Fruit fly (Drosophila melanogaster) whole organism, larva: ENCODE results near the gene msd5.
A peak's percentile ranks its signal among the peaks of the same experiment; 100 is the strongest.

Source experiments
- noc ChIP-seq: fragments of 200-800 bp; sonication (Bioruptor generic); optimal IDR thresholded peaks from 3 replicates; lab custom pipeline; 2019; ENCODE audit warnings: missing biosample characterization, mild to moderate bottlenecking, missing genetic modification characterization, moderate library complexity

The msd5 gene

dm6 chr3L:1349942-1350923, 17.3 kb upstream of the msd5 start:
- peak; percentile 21 for TF ChIP-seq noc (tag; lab: Kevin White, UChicago)

DNA sequence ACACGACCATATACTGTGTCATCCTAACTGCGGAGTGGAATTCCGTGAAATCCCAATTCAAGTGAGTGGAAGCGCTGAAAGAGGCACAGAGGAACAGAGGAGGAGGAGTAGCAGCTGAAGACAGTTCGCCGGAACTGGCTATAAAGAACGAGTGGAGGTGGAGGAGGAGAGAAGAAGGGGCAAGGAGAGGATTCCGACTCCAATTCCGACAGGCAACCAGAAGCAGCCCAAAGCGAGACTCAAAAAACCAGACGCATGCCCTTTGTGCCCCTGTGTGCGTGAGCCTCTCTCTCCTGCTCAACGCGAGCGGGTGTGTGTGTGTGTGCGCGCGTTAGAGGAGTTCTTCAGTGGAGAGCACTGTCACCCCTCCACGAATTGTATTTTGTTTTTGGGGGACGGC, 16.5 kb upstream of the msd5 start:
- no peak for TF ChIP-seq noc (tag; lab: Kevin White, UChicago)

- TF ChIP-seq noc (tag; lab: Kevin White, UChicago), result no peak
Measured at dm6 chr3L:1348935-1349334, 16.0 kb upstream of the msd5 start.

DNA sequence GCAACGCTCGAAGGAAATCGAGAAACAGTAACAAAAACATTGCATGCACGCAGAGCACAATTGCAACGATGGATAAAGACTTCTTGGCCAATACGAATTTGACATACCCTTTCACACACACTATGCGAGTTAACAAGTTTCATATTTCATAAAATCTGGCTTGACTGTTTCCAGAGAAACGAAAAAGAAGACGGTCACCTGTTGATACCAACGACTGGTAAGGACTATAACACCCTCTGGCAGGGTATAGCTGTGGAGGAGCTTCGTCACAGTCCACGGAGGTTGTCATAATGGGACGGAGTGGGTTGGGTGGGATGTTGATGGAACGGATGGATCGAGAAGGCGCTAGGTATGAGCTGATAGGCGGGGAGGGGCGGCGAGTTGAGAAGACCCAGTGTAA, 15.3 kb upstream of the msd5 start:
- no peak for TF ChIP-seq noc (tag; lab: Kevin White, UChicago)

DNA sequence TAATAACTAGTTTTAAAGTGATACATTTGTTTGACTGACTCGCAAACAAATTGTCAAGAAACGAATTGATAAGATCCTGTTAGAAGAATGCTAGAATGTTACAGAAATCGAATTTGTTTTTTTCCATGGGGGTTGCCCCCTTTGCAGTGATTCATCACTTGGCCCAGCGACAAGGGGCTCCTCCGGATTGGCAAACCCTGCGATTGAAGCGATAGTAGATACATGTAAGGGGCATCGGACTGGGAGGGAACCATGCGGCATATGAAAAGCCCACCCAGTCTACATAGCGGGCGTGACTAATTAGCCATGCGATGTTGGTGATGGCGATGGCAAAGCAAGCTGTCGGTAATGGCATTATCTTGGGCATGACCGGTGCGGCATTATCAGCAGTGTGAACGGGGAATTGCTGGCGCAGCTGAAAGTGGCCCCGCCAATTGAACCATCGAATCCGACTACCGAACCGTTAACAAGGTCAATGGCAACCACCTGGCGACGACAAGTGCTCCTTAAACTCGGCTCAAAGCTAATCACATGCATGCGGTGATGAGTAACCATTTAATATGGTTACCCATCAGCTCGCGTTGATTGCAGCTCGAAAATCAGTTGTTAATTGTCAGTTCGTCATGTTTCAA, 14.1 kb upstream of the msd5 start:
- TF ChIP-seq noc (tag; lab: Kevin White, UChicago), result no peak

DNA sequence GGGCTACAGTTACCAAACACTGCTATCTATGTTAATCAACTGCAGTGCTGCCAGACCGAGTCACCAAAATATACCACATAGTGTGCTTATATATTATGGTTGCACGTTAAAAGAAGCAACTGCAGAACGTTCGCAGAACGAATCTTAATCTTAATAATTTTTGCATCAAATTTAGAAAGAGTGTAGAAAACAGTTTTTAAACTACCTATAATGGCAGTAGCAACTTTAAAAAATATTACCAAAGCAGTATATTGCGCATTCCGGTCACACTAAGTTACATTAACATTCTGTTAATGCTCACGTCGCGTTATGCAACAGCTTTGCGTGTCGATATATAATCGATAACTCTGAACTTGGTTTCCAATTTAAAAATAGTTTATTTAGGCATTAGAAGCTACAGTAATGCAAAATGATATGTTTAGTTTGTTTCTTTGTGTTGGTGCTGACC, 9.2 kb upstream of the msd5 start, which contains the start of gene indra:
TSS of gene indra (minus strand) at position 271 of the 448 bp plus-strand sequence.
- TF ChIP-seq noc (tag; lab: Kevin White, UChicago), result peak; percentile 64

DNA sequence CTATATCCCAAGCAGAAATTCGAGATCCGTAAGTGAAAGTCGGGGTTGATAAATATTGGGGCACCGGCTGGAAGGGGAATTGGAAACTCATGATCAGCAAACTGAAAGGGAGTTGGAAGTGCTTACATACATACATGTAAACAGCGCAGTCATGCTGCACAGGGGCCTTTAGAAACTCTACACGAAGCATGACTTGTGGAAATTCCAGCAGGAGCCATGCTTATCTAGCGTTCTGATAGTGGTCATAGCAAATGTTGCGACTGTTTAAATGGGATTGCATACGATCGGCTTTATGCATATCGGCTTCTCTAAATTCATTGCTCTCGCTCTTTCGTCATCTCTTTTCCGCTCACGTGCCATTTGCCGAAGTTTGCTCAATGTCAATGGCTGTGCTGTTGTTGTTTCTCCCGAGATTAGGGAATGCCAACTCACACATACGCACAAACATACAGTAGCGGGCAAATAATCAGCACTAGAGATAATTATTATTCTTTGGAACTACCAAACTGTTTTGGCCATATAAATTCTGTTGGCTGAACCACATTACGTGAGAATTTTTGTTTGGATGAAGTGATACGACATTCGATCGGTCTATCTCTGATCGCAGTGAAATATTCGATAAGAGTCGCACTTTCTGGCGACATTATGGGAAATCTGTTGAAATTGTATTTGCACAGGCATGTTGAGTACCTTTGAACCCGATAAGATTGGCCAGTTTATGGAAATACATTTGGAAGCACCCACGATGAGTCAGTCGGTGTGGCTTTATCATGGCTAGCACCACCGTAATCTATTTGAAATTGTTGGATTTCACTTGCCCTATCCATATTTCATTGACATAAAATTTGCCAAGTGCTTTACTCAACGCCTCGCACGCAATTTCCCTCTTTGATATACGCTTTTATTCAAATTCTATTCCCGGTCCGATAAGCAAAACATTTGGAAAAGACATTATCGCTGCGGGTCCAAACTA, 3.3 kb upstream of the msd5 start:
- TF ChIP-seq noc (tag; lab: Kevin White, UChicago), result peak; percentile 84

- peak; percentile 45 for TF ChIP-seq noc (tag; lab: Kevin White, UChicago)
Measured at dm6 chr3L:1335428-1335764, 2.5 kb upstream of the msd5 start.

dm6 chr3L:1334571-1335427, 1.9 kb upstream of the msd5 start, which contains the start of the genes Hmbs and CG2211:
Gene Hmbs, plus strand, starts transcription at chr3L:1334889.
Gene CG2211, minus strand, starts transcription at chr3L:1335359.
- TF ChIP-seq noc (tag; lab: Kevin White, UChicago), result peak; percentile 82

dm6 chr3L:1331542-1331941, 1.4 kb downstream of the msd5 start, which contains the start of gene msd1:
Gene msd1, plus strand, starts transcription at chr3L:1331744.
- TF ChIP-seq noc (tag; lab: Kevin White, UChicago), result no peak

- no peak for TF ChIP-seq noc (tag; lab: Kevin White, UChicago)
Measured at dm6 chr3L:1330420-1330819, 2.5 kb downstream of the msd5 start.

DNA sequence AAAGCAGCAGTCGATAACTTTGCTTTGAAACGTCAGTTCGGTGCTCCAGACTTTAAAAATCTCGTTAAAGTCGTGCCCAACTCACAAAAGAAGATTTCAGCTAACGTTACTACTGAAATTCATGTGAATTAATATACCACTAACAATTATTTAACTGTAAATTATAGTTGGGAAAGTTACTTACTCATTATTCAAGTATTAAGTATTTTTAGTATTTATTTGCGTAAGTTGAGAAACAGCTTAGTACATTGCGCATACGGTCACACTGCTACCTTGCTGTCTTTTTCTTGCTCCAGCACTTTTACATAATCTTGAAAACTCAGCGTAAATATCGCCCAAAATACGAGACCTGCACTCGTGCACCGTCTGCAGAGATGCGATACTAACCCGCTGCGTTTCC, 3.2 kb downstream of the msd5 start, which contains the start of gene ND-ACP:
TSS of gene ND-ACP (plus strand) at position 226 of the 400 bp plus-strand sequence.
- no peak for TF ChIP-seq noc (tag; lab: Kevin White, UChicago)

DNA sequence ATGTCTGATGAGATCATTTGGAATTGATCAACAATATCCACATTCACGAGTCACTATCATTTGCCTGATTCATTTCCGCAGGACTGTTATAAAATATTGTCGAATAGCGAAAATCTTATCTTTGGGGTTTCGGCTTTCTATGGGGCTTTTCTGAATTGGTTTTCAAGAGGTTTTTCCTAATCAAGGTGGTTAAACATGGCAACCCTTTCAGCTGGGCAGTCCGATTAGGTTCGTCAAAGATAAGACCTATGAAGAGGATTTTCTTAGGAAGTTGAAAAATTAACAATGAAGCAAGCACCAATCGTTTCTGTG, 7.4 kb downstream of the msd5 start:
- no peak for TF ChIP-seq noc (tag; lab: Kevin White, UChicago)
